Fruit fly (Drosophila melanogaster): ENCODE results near the gene CG7550.

Gene CG7550

DNA sequence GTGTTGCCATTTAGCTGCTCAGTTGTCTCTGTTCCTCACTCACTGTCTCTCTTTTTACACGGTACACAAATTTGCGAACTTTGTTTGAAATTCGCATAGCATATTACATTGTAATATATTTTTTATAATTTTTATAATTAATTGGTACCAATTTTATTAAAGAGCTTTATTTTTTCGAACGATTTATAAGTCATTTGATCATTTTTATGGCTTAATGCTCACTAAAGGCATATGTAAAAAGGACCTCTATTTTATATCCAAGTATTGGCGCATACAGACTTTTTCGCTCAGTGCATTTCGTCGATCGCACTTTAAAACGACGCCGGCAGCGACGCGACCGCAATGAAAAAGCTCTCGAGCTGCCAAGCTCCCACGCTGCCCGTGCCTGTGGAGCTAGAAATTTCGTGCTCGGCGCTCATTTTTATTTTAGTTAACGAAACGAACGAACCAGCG, 28.2 kb downstream of the CG7550 start:
- peak; percentile 78 for TF ChIP-seq dsx (GFP tag; optimal IDR thresholded peaks at IDR 0.05; ENCODE audit: poor library complexity, severe bottlenecking)
- TF ChIP-seq Sox15 (GFP tag; optimal IDR thresholded peaks at IDR 0.05) = peak; percentile 90
- TF ChIP-seq CG8632 (GFP tag; optimal IDR thresholded peaks at IDR 0.05) = peak; percentile 93
- peak; percentile 98 for TF ChIP-seq CG8119 (GFP tag; IDR thresholded peaks at IDR 0.05)
- TF ChIP-seq CG8319 (GFP tag; optimal IDR thresholded peaks at IDR 0.05) = peak; percentile 78
- peak; percentile 86 for TF ChIP-seq CG11762 (GFP tag; optimal IDR thresholded peaks at IDR 0.05; ENCODE audit: insufficient read depth)
- TF ChIP-seq CG11294 (GFP tag; IDR thresholded peaks at IDR 0.05) = peak; percentile 96
- TF ChIP-seq CG10669 (GFP tag; optimal IDR thresholded peaks at IDR 0.05) = peak; percentile 92
- peak; percentile 87 for TF ChIP-seq CG11902 (GFP tag; optimal IDR thresholded peaks at IDR 0.05)
- peak; percentile 86 for TF ChIP-seq CG3919 (GFP tag; optimal IDR thresholded peaks at IDR 0.05)
- peak; percentile 94 for TF ChIP-seq achi (GFP tag; optimal IDR thresholded peaks at IDR 0.05)
- peak; percentile 45 for TF ChIP-seq CG6854 (GFP tag; optimal IDR thresholded peaks at IDR 0.05)
- TF ChIP-seq Gug (GFP tag; IDR thresholded peaks at IDR 0.05) = peak; percentile 95
- peak; percentile 94 for TF ChIP-seq CG4318 (GFP tag; optimal IDR thresholded peaks at IDR 0.05)
- TF ChIP-seq Sox102F (GFP tag; optimal IDR thresholded peaks at IDR 0.05) = peak; percentile 81
- peak; percentile 76 for TF ChIP-seq CG1621 (tag; optimal IDR thresholded peaks at IDR 0.05)
- TF ChIP-seq vri (GFP tag; optimal IDR thresholded peaks at IDR 0.05) = peak; percentile 77
- TF ChIP-seq Hr4 (GFP tag; optimal IDR thresholded peaks at IDR 0.05) = peak; percentile 96
- peak; percentile 92 for TF ChIP-seq CG6792 (GFP tag; optimal IDR thresholded peaks at IDR 0.05)
- TF ChIP-seq Eip75B (GFP tag; optimal IDR thresholded peaks at IDR 0.05) = peak; percentile 85
- no peak for TF ChIP-seq Hr39 (GFP tag; optimal IDR thresholded peaks at IDR 0.05)
- TF ChIP-seq CG3032 (tag; optimal IDR thresholded peaks at IDR 0.05) = peak; percentile 84
- peak; percentile 54 for TF ChIP-seq fd85E (GFP tag; optimal IDR thresholded peaks at IDR 0.05)
- TF ChIP-seq spab (GFP tag; optimal IDR thresholded peaks at IDR 0.05) = peak; percentile 81
- TF ChIP-seq fd59A (GFP tag; optimal IDR thresholded peaks at IDR 0.05) = peak; percentile 74
- TF ChIP-seq CG16779 (tag; optimal IDR thresholded peaks at IDR 0.05) = peak; percentile 92
- peak; percentile 94 for TF ChIP-seq CG34406 (GFP tag; optimal IDR thresholded peaks at IDR 0.05)
- peak; percentile 82 for TF ChIP-seq lz (GFP tag; optimal IDR thresholded peaks at IDR 0.05)
- peak; percentile 95 for TF ChIP-seq acj6 (GFP tag; optimal IDR thresholded peaks at IDR 0.05)
- peak; percentile 51 for TF ChIP-seq fkh (GFP tag; optimal IDR thresholded peaks at IDR 0.05)
- peak; percentile 96 for TF ChIP-seq OdsH (GFP tag; optimal IDR thresholded peaks at IDR 0.05)
- peak; percentile 97 for TF ChIP-seq Lpt (GFP tag; optimal IDR thresholded peaks at IDR 0.05)
- peak; percentile 82 for TF ChIP-seq topi (GFP tag; optimal IDR thresholded peaks at IDR 0.05)
- TF ChIP-seq Hr38 (GFP tag; optimal IDR thresholded peaks at IDR 0.05) = no peak
- TF ChIP-seq Sox14 (GFP tag; optimal IDR thresholded peaks at IDR 0.05) = peak; percentile 87
- peak; percentile 89 for TF ChIP-seq svp (GFP tag)
- peak; percentile 82 to 86 for TF ChIP-seq ss (GFP tag; optimal IDR thresholded peaks at IDR 0.05)
- TF ChIP-seq pdm3 (GFP tag; optimal IDR thresholded peaks at IDR 0.05) = peak; percentile 93
- TF ChIP-seq Eip93F (GFP tag; optimal IDR thresholded peaks at IDR 0.05) = peak; percentile 74
- TF ChIP-seq Met (GFP tag; optimal IDR thresholded peaks at IDR 0.05) = peak; percentile 83
- TF ChIP-seq CG6276 (GFP tag; optimal IDR thresholded peaks at IDR 0.05) = peak; percentile 97
- no peak for TF ChIP-seq Blimp-1 (GFP tag; optimal IDR thresholded peaks at IDR 0.05)
- TF ChIP-seq CG10631 (GFP tag; optimal IDR thresholded peaks at IDR 0.05) = peak; percentile 96
- peak; percentile 68 to 96 for TF ChIP-seq salr (GFP tag; optimal IDR thresholded peaks at IDR 0.05)
- peak; percentile 83 for TF ChIP-seq cyc (GFP tag; optimal IDR thresholded peaks at IDR 0.05)
- TF ChIP-seq CG9139 (GFP tag; optimal IDR thresholded peaks at IDR 0.05) = peak; percentile 62
- peak; percentile 92 for TF ChIP-seq CG6163 (GFP tag; IDR thresholded peaks at IDR 0.05)
- peak; percentile 91 for TF ChIP-seq dac (GFP tag; optimal IDR thresholded peaks at IDR 0.05)
- TF ChIP-seq CG6808 (GFP tag; optimal IDR thresholded peaks at IDR 0.05) = peak; percentile 78
- no peak for TF ChIP-seq Smox (GFP tag; optimal IDR thresholded peaks at IDR 0.05)
- peak; percentile 90 for TF ChIP-seq Ets96B (tag; optimal IDR thresholded peaks at IDR 0.05)

Measured in whole organism, prepupa.